Fruit fly (Drosophila melanogaster) whole organism, embryonic: ENCODE measurements around the gene CG17118.

Experiments used
- ATbp ChIP-seq: fragments of 200-800 bp; sonication (Bioruptor generic); optimal IDR thresholded peaks from 2 replicates; lab custom pipeline; 2017; ENCODE audit warnings: missing biosample characterization, mild to moderate bottlenecking, missing genetic modification characterization, missing genetic modification reagents
- CG10274 ChIP-seq: fragments of 200-800 bp; sonication (Bioruptor generic); optimal IDR thresholded peaks from 3 replicates; lab custom pipeline; 2017; ENCODE audit warnings: missing biosample characterization, mild to moderate bottlenecking, missing genetic modification characterization
- CG10431 ChIP-seq: fragments of 200-800 bp; sonication (Bioruptor generic); optimal IDR thresholded peaks from 3 replicates; lab custom pipeline; 2018; ENCODE audit warnings: missing biosample characterization, mild to moderate bottlenecking, missing genetic modification characterization
- CG10462 ChIP-seq: fragments of 200-800 bp; sonication (Bioruptor generic); optimal IDR thresholded peaks from 2 replicates; lab custom pipeline; 2016; ENCODE audit warnings: missing biosample characterization, missing genetic modification characterization
- CG11560 ChIP-seq: fragments of 200-800 bp; sonication (Bioruptor generic); IDR thresholded peaks from 3 replicates; pipeline ENCODE4 v1.3.6; 2022; ENCODE audit warnings: missing biosample characterization, missing genetic modification characterization
- CG11695 ChIP-seq: fragments of 200-800 bp; sonication (Bioruptor generic); IDR thresholded peaks from 3 replicates; pipeline ENCODE4 v1.3.6; 2022; ENCODE audit warnings: missing biosample characterization, missing genetic modification characterization
- CG11696 ChIP-seq: fragments of 200-800 bp; sonication (Bioruptor generic); IDR thresholded peaks from 2 replicates; pipeline ENCODE4 v1.3.6; 2022; ENCODE audit warnings: missing biosample characterization, missing genetic modification characterization
- CG12071 ChIP-seq: fragments of 200-800 bp; sonication (Bioruptor generic); optimal IDR thresholded peaks from 3 replicates; lab custom pipeline; 2018; ENCODE audit warnings: missing biosample characterization, mild to moderate bottlenecking, missing genetic modification characterization
- CG12219 ChIP-seq: fragments of 200-800 bp; sonication (Bioruptor generic); optimal IDR thresholded peaks from 3 replicates; lab custom pipeline; 2018; ENCODE audit warnings: missing biosample characterization, mild to moderate bottlenecking, missing genetic modification characterization
- CG12769 ChIP-seq: fragments of 200-800 bp; sonication (Bioruptor generic); optimal IDR thresholded peaks from 2 replicates; lab custom pipeline; 2019; ENCODE audit warnings: missing biosample characterization, mild to moderate bottlenecking, missing genetic modification characterization, moderate library complexity
- CG13123 ChIP-seq: fragments of 200-800 bp; sonication (Bioruptor generic); optimal IDR thresholded peaks from 2 replicates; lab custom pipeline; 2016; ENCODE audit warnings: missing biosample characterization, missing genetic modification characterization
- CG15479 ChIP-seq: fragments of 200-800 bp; sonication (Bioruptor generic); optimal IDR thresholded peaks from 3 replicates; lab custom pipeline; 2019; ENCODE audit warnings: missing biosample characterization, mild to moderate bottlenecking, missing genetic modification characterization, moderate library complexity
- CG1603 ChIP-seq: fragments of 200-800 bp; sonication (Bioruptor generic); optimal IDR thresholded peaks from 2 replicates; lab custom pipeline; 2019; ENCODE audit warnings: missing biosample characterization, mild to moderate bottlenecking, missing genetic modification characterization, moderate library complexity
- CG1647 ChIP-seq: fragments of 200-800 bp; sonication (Bioruptor generic); optimal IDR thresholded peaks from 3 replicates; lab custom pipeline; 2016; ENCODE audit warnings: missing biosample characterization, missing genetic modification characterization
- CG18262 ChIP-seq: fragments of 200-800 bp; optimal IDR thresholded peaks from 3 replicates; lab custom pipeline; 2019; ENCODE audit warnings: missing biosample characterization, mild to moderate bottlenecking, missing genetic modification characterization, moderate library complexity
- CG1832 ChIP-seq: fragments of 200-800 bp; sonication (Bioruptor generic); optimal IDR thresholded peaks from 2 replicates; lab custom pipeline; 2017; ENCODE audit warnings: missing biosample characterization, mild to moderate bottlenecking, missing genetic modification characterization, inconsistent platforms
- CG18476 ChIP-seq: fragments of 200-800 bp; sonication (Bioruptor generic); optimal IDR thresholded peaks from 2 replicates; lab custom pipeline; 2016; ENCODE audit warnings: missing biosample characterization, mild to moderate bottlenecking, missing genetic modification characterization
- CG18599 ChIP-seq: fragments of 200-800 bp; sonication (Bioruptor generic); optimal IDR thresholded peaks from 3 replicates; lab custom pipeline; 2017; ENCODE audit warnings: missing biosample characterization, missing genetic modification characterization, mild to moderate bottlenecking, moderate library complexity, missing genetic modification reagents
- CG2120 ChIP-seq: fragments of 200-800 bp; sonication (Bioruptor generic); optimal IDR thresholded peaks from 3 replicates; lab custom pipeline; 2016; ENCODE audit warnings: missing biosample characterization, missing genetic modification characterization
- CG2199 ChIP-seq: fragments of 200-800 bp; sonication (Bioruptor generic); IDR thresholded peaks from 3 replicates; pipeline ENCODE4 v1.3.6; 2022; ENCODE audit warnings: missing biosample characterization, missing genetic modification characterization
- CG2678 ChIP-seq: fragments of 200-800 bp; sonication (Bioruptor generic); optimal IDR thresholded peaks from 3 replicates; lab custom pipeline; 2019; ENCODE audit warnings: missing biosample characterization, mild to moderate bottlenecking, missing genetic modification characterization, moderate library complexity
- CG3281 ChIP-seq: fragments of 200-800 bp; sonication (Bioruptor generic); optimal IDR thresholded peaks from 3 replicates; lab custom pipeline; 2017; ENCODE audit warnings: missing biosample characterization, mild to moderate bottlenecking, missing genetic modification characterization
- CG3407 ChIP-seq: fragments of 200-800 bp; sonication (Bioruptor generic); optimal IDR thresholded peaks from 2 replicates; lab custom pipeline; 2018; ENCODE audit warnings: missing biosample characterization, mild to moderate bottlenecking, missing genetic modification characterization
- CG6813 ChIP-seq: fragments of 200-800 bp; sonication (Bioruptor generic); optimal IDR thresholded peaks from 2 replicates; lab custom pipeline; 2017; ENCODE audit warnings: missing biosample characterization, missing genetic modification characterization, mild to moderate bottlenecking, moderate library complexity, missing genetic modification reagents
- CG6854 ChIP-seq: fragments of 200-800 bp; sonication (Bioruptor generic); optimal IDR thresholded peaks from 3 replicates; lab custom pipeline; 2017; ENCODE audit warnings: missing biosample characterization, mild to moderate bottlenecking, missing genetic modification characterization
- CG7839 ChIP-seq: fragments of 200-800 bp; sonication (Bioruptor generic); optimal IDR thresholded peaks from 3 replicates; lab custom pipeline; 2018; ENCODE audit warnings: missing biosample characterization, mild to moderate bottlenecking, missing genetic modification characterization, moderate library complexity
- CG8281 ChIP-seq: fragments of 200-800 bp; sonication (Bioruptor generic); optimal IDR thresholded peaks from 2 replicates; lab custom pipeline; 2018; ENCODE audit warnings: missing biosample characterization, mild to moderate bottlenecking, missing genetic modification characterization, moderate library complexity
- CG8478 ChIP-seq: fragments of >200 bp; optimal IDR thresholded peaks from 2 replicates; lab custom pipeline; 2018
- Elba2 ChIP-seq: fragments of 200-800 bp; sonication (Bioruptor generic); optimal IDR thresholded peaks from 3 replicates; lab custom pipeline; 2016; ENCODE audit warnings: missing biosample characterization, missing genetic modification characterization
- H2.0 ChIP-seq: fragments of 200-800 bp; sonication (Bioruptor generic); IDR thresholded peaks from 2 replicates; pipeline ENCODE4 v1.3.6; 2022; ENCODE audit warnings: missing biosample characterization, missing genetic modification characterization
- HmgD ChIP-seq: fragments of 200-800 bp; sonication (Bioruptor generic); optimal IDR thresholded peaks from 3 replicates; lab custom pipeline; 2016; ENCODE audit warnings: missing biosample characterization, missing genetic modification characterization
- Jarid2 ChIP-seq: fragments of 200-800 bp; sonication (Bioruptor generic); optimal IDR thresholded peaks from 3 replicates; lab custom pipeline; 2017; ENCODE audit warnings: mild to moderate bottlenecking, missing biosample characterization, missing genetic modification reagents, missing genetic modification characterization
- Med ChIP-seq: fragments of 200-800 bp; sonication (Bioruptor generic); peaks from one replicate; lab custom pipeline; 2016; ENCODE audit warnings: missing biosample characterization, missing genetic modification characterization, mild to moderate bottlenecking, inconsistent platforms, moderate library complexity
- Meics ChIP-seq: fragments of 200-800 bp; sonication (Bioruptor generic); optimal IDR thresholded peaks from 2 replicates; lab custom pipeline; 2017; ENCODE audit warnings: missing biosample characterization, mild to moderate bottlenecking, missing genetic modification characterization
- Mrtf ChIP-seq: fragments of 200-800 bp; sonication (Bioruptor generic); IDR thresholded peaks from 3 replicates; pipeline ENCODE4 v1.3.6; 2022; ENCODE audit warnings: missing biosample characterization, missing genetic modification characterization
- NK7.1 ChIP-seq: fragments of 200-800 bp; sonication (Bioruptor generic); optimal IDR thresholded peaks from 3 replicates; lab custom pipeline; 2016; ENCODE audit warnings: missing biosample characterization, missing genetic modification characterization
- PHDP ChIP-seq: fragments of 200-800 bp; sonication (Bioruptor generic); optimal IDR thresholded peaks from 3 replicates; lab custom pipeline; 2018; ENCODE audit warnings: missing biosample characterization, mild to moderate bottlenecking, missing genetic modification characterization, moderate library complexity
- Xrp1 ChIP-seq: fragments of 200-800 bp; sonication (Bioruptor generic); IDR thresholded peaks from 2 replicates; pipeline ENCODE4 v1.3.6; 2022; ENCODE audit warnings: missing biosample characterization, missing genetic modification characterization
- bsh ChIP-seq, 2 experiments: fragments of 200-800 bp; sonication (Bioruptor generic); optimal IDR thresholded peaks; 2 replicates each; lab custom pipeline; 2017 to 2018; ENCODE audit warnings: mild to moderate bottlenecking in 2 of 2, missing biosample characterization in 2 of 2, missing genetic modification characterization in 2 of 2, moderate library complexity in 1 of 2
- cg ChIP-seq: fragments of 200-800 bp; sonication (Bioruptor generic); optimal IDR thresholded peaks from 3 replicates; lab custom pipeline; 2019; ENCODE audit warnings: missing biosample characterization, mild to moderate bottlenecking, missing genetic modification characterization, moderate library complexity
- ci ChIP-seq: fragments of 200-800 bp; sonication (Bioruptor generic); IDR thresholded peaks from 3 replicates; pipeline ENCODE4 v1.3.6; 2022; ENCODE audit warnings: missing biosample characterization, missing genetic modification characterization
- dati ChIP-seq: fragments of 200-800 bp; sonication (Bioruptor generic); IDR thresholded peaks from 2 replicates; pipeline ENCODE4 v1.3.6; 2022; ENCODE audit warnings: missing biosample characterization, missing genetic modification characterization
- dmrt11E ChIP-seq: fragments of 200-800 bp; sonication (Bioruptor generic); optimal IDR thresholded peaks from 3 replicates; lab custom pipeline; 2018; ENCODE audit warnings: missing biosample characterization, mild to moderate bottlenecking, missing genetic modification characterization, moderate library complexity
- fd3F ChIP-seq: fragments of 200-800 bp; sonication (Bioruptor generic); optimal IDR thresholded peaks from 2 replicates; lab custom pipeline; 2018; ENCODE audit warnings: missing biosample characterization, mild to moderate bottlenecking, missing genetic modification characterization, moderate library complexity
- gem ChIP-seq: fragments of 200-800 bp; sonication (Bioruptor generic); optimal IDR thresholded peaks from 2 replicates; lab custom pipeline; 2019; ENCODE audit warnings: missing biosample characterization, mild to moderate bottlenecking, missing genetic modification characterization, moderate library complexity
- gsb ChIP-seq: fragments of 200-800 bp; sonication (Bioruptor generic); IDR thresholded peaks from 2 replicates; pipeline ENCODE4 v1.3.6; 2022; ENCODE audit warnings: missing biosample characterization, missing genetic modification characterization
- her ChIP-seq: fragments of 200-800 bp; sonication (Bioruptor generic); optimal IDR thresholded peaks from 2 replicates; lab custom pipeline; 2016; ENCODE audit warnings: missing biosample characterization, missing genetic modification characterization
- jing ChIP-seq: fragments of 200-800 bp; sonication (Bioruptor generic); optimal IDR thresholded peaks from 2 replicates; lab custom pipeline; 2018; ENCODE audit warnings: missing biosample characterization, mild to moderate bottlenecking, missing genetic modification characterization
- slbo ChIP-seq: fragments of 200-800 bp; sonication (Bioruptor generic); IDR thresholded peaks from 2 replicates; pipeline ENCODE4 v1.3.6; 2022; ENCODE audit warnings: missing biosample characterization, missing genetic modification characterization
- tgo ChIP-seq: fragments of 200-800 bp; sonication (Bioruptor generic); IDR thresholded peaks from 3 replicates; pipeline ENCODE4 v1.3.6; 2022; ENCODE audit warnings: missing biosample characterization, missing genetic modification characterization
- wek ChIP-seq: fragments of 200-800 bp; sonication (Bioruptor generic); optimal IDR thresholded peaks from 3 replicates; lab custom pipeline; 2018; ENCODE audit warnings: missing biosample characterization, mild to moderate bottlenecking, missing genetic modification characterization, moderate library complexity

Gene CG17118

DNA sequence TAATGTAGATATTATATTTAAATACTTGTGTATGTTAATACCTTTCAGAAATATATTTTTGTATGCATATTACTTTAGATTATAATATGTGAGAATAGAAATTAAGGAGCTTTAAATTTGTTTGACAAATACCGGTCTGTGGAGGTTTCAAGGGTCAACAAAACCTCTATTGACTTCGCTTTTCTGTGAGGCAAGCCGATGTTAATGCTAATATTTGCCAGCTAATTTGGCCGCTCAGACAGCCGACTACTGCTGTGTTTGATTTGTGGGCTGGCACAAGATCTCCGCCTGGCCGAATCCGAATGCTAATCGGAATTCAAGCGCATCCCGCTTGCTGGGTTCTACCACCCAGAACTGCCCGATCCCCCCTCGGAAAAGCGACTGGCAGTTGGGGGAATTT lies 24.5 kb downstream of the CG17118 start:
- TF ChIP-seq Elba2, result no peak
- TF ChIP-seq cg (GFP tag; lab: Kevin White, UChicago), result no peak
- no peak for TF ChIP-seq Jarid2 (GFP tag; lab: Kevin White, UChicago)
- TF ChIP-seq Xrp1 (GFP tag; lab: Robert Waterston, UW), result 0 out of 2 replicates have a peak, but pooled peaks have one; percentile 18
- TF ChIP-seq CG1603, result peak; percentile 30
- no peak for TF ChIP-seq Mrtf
- no peak for TF ChIP-seq H2.0
- no peak for TF ChIP-seq gsb
- TF ChIP-seq CG3407 (GFP tag; lab: Kevin White, UChicago), result peak; percentile 25
- TF ChIP-seq CG10462, result no peak
- no peak for TF ChIP-seq her (GFP tag; lab: Kevin White, UChicago)
- TF ChIP-seq CG18599, result peak; percentile 1
- TF ChIP-seq Meics (GFP tag; lab: Kevin White, UChicago), result peak; percentile 25
- TF ChIP-seq CG1647, result no peak
- no peak for TF ChIP-seq CG12219 (GFP tag; lab: Kevin White, UChicago)
- TF ChIP-seq gem (tag; lab: Kevin White, UChicago), result peak; percentile 38
- TF ChIP-seq CG8281 (tag; lab: Kevin White, UChicago), result no peak
- TF ChIP-seq slbo (GFP tag; lab: Robert Waterston, UW), result peak; percentile 25; the same call in 1 of the 2 replicates
- peak; percentile 25 for TF ChIP-seq CG3281
- TF ChIP-seq wek, result no peak
- peak in 1 of 2 experiments; percentile 46 for TF ChIP-seq bsh (GFP tag; optimal IDR thresholded peaks at IDR 0.05; lab: Kevin White, UChicago)
- TF ChIP-seq CG10274 (GFP tag; lab: Kevin White, UChicago), result no peak
- TF ChIP-seq fd3F (GFP tag; lab: Kevin White, UChicago), result peak; percentile 11
- TF ChIP-seq CG2120, result peak; percentile 29
- no peak for TF ChIP-seq CG11560
- TF ChIP-seq CG12071, result peak; percentile 6
- no peak for TF ChIP-seq dati (GFP tag; lab: Robert Waterston, UW)
- TF ChIP-seq CG11696 (GFP tag; lab: Robert Waterston, UW), result no peak
- peak; percentile 16 for TF ChIP-seq CG18262 (tag; lab: Kevin White, UChicago)
- TF ChIP-seq ci (GFP tag; lab: Robert Waterston, UW), result 0 out of 3 replicates have a peak, but pooled peaks have one; percentile 20
- TF ChIP-seq PHDP (tag; lab: Kevin White, UChicago), result peak; percentile 47
- TF ChIP-seq CG8478, result no peak
- TF ChIP-seq jing (GFP tag; lab: Kevin White, UChicago), result no peak
- peak; percentile 29 for TF ChIP-seq ATbp (GFP tag; lab: Kevin White, UChicago)
- peak; percentile 42 for TF ChIP-seq CG12769 (tag; lab: Kevin White, UChicago)
- no peak for TF ChIP-seq NK7.1 (GFP tag; lab: Kevin White, UChicago)
- no peak for TF ChIP-seq CG10431 (GFP tag; lab: Kevin White, UChicago)
- TF ChIP-seq CG1832, result no peak
- TF ChIP-seq CG2199 (GFP tag; lab: Robert Waterston, UW), result no peak
- 0 out of 3 replicates have a peak, but pooled peaks have one; percentile 23 for TF ChIP-seq CG11695 (GFP tag; lab: Robert Waterston, UW)
- peak; percentile 84 for TF ChIP-seq Med (GFP tag; lab: Kevin White, UChicago)
- TF ChIP-seq CG18476 (GFP tag; lab: Kevin White, UChicago), result peak; percentile 83
- TF ChIP-seq CG13123, result no peak
- TF ChIP-seq CG6854, result no peak
- TF ChIP-seq tgo (GFP tag; lab: Robert Waterston, UW), result peak; percentile 23; the same call in 1 of the 3 replicates
- TF ChIP-seq dmrt11E (tag; lab: Kevin White, UChicago), result peak; percentile 28
- peak; percentile 11 for TF ChIP-seq CG2678 (tag; lab: Kevin White, UChicago)
- TF ChIP-seq CG6813 (GFP tag; lab: Kevin White, UChicago), result peak; percentile 20
- TF ChIP-seq CG15479 (GFP tag; lab: Kevin White, UChicago), result no peak
- TF ChIP-seq CG7839 (tag; lab: Kevin White, UChicago), result peak; percentile 7
- no peak for TF ChIP-seq HmgD
